Fruit fly (Drosophila melanogaster): Measurements from ENCODE around the gene Boh1.

Gene Boh1

dm6 chr3R:27928984-27929924, 10.0 kb upstream of the Boh1 start:
- TF ChIP-seq CG4496 (GFP tag; IDR thresholded peaks at IDR 0.05) (0 out of 3 replicates have a peak, but pooled peaks have one; percentile 18), Ets98B (GFP tag; IDR thresholded peaks at IDR 0.05) (no peak), gl (tag; optimal IDR thresholded peaks at IDR 0.05) (peak; percentile 17), EcR (GFP tag; optimal IDR thresholded peaks at IDR 0.05) (peak; percentile 58)

- TF ChIP-seq EcR (GFP tag; optimal IDR thresholded peaks at IDR 0.05) (peak; percentile 60), CG8159 (tag; optimal IDR thresholded peaks at IDR 0.05) (no peak)
These were observed 8.9 kb upstream of the Boh1 start, which contains the start of gene nenya for dm6 chr3R:27928140-27928539. TSS of gene nenya (minus strand) at chr3R:27928174.

dm6 chr3R:27926738-27927215, 7.5 kb upstream of the Boh1 start:
- TF ChIP-seq EcR (GFP tag; optimal IDR thresholded peaks at IDR 0.05) (peak; percentile 62), CG17806 (tag; optimal IDR thresholded peaks at IDR 0.05) (no peak), CG8159 (tag; optimal IDR thresholded peaks at IDR 0.05) (no peak), CG4496 (GFP tag; IDR thresholded peaks at IDR 0.05) (no peak)

dm6 chr3R:27925971-27926533, 6.8 kb upstream of the Boh1 start:
- TF ChIP-seq CG14655 (GFP tag; optimal IDR thresholded peaks at IDR 0.05) (peak; percentile 42), CG12605 (GFP tag; IDR thresholded peaks at IDR 0.05) (no peak), CG8301 (tag; optimal IDR thresholded peaks at IDR 0.05) (peak; percentile 5), rn (GFP tag; IDR thresholded peaks at IDR 0.05) (0 out of 2 replicates have a peak, but pooled peaks have one; percentile 24), fd96Ca (GFP tag; IDR thresholded peaks at IDR 0.05) (no peak), CG4496 (GFP tag; IDR thresholded peaks at IDR 0.05) (peak; percentile 6; the same call in 1 of the 3 replicates), gl (tag; optimal IDR thresholded peaks at IDR 0.05) (no peak), CG13204 (GFP tag; optimal IDR thresholded peaks at IDR 0.05) (no peak), CG8159 (tag; optimal IDR thresholded peaks at IDR 0.05) (peak; percentile 44), CG15710 (tag; optimal IDR thresholded peaks at IDR 0.05) (peak; percentile 10), EcR (GFP tag; optimal IDR thresholded peaks at IDR 0.05) (peak; percentile 42), CG17806 (tag; optimal IDR thresholded peaks at IDR 0.05) (no peak), Pif1A (GFP tag; optimal IDR thresholded peaks at IDR 0.05) (no peak), CG34367 (tag; optimal IDR thresholded peaks at IDR 0.05) (no peak), D1 (tag; optimal IDR thresholded peaks at IDR 0.05) (no peak), Pif1B (GFP tag; optimal IDR thresholded peaks at IDR 0.05) (no peak), CG10348 (GFP tag; IDR thresholded peaks at IDR 0.05) (no peak), Ets98B (GFP tag; IDR thresholded peaks at IDR 0.05) (no peak; the same call in 1 of the 2 replicates), CG9948 (tag; optimal IDR thresholded peaks at IDR 0.05) (no peak), Snoo (tag; optimal IDR thresholded peaks at IDR 0.05) (no peak), CG32121 (GFP tag; IDR thresholded peaks at IDR 0.05) (no peak; the same call in 1 of the 2 replicates)

- TF ChIP-seq Ets98B (GFP tag; IDR thresholded peaks at IDR 0.05) (peak; percentile 25; the same call in 1 of the 2 replicates), gl (tag; optimal IDR thresholded peaks at IDR 0.05) (peak; percentile 79), EcR (GFP tag; optimal IDR thresholded peaks at IDR 0.05) (no peak), CG4496 (GFP tag; IDR thresholded peaks at IDR 0.05) (no peak), Pif1A (GFP tag; optimal IDR thresholded peaks at IDR 0.05) (peak; percentile 27), CG9948 (tag; optimal IDR thresholded peaks at IDR 0.05) (no peak), CG10348 (GFP tag; IDR thresholded peaks at IDR 0.05) (no peak), D1 (tag; optimal IDR thresholded peaks at IDR 0.05) (no peak), Pif1B (GFP tag; optimal IDR thresholded peaks at IDR 0.05) (peak; percentile 23), CG32121 (GFP tag; IDR thresholded peaks at IDR 0.05) (peak; percentile 45; the same call in 1 of the 2 replicates), CG12605 (GFP tag; IDR thresholded peaks at IDR 0.05) (peak; percentile 28), fd96Ca (GFP tag; IDR thresholded peaks at IDR 0.05) (no peak), CG8159 (tag; optimal IDR thresholded peaks at IDR 0.05) (no peak), CG13204 (GFP tag; optimal IDR thresholded peaks at IDR 0.05) (peak; percentile 95), CG14655 (GFP tag; optimal IDR thresholded peaks at IDR 0.05) (no peak), Snoo (tag; optimal IDR thresholded peaks at IDR 0.05) (no peak), rn (GFP tag; IDR thresholded peaks at IDR 0.05) (no peak), CG8301 (tag; optimal IDR thresholded peaks at IDR 0.05) (no peak), CG17806 (tag; optimal IDR thresholded peaks at IDR 0.05) (no peak), CG15710 (tag; optimal IDR thresholded peaks at IDR 0.05) (no peak), CG34367 (tag; optimal IDR thresholded peaks at IDR 0.05) (no peak)
These were observed 6.0 kb upstream of the Boh1 start, which contains the start of gene mino for dm6 chr3R:27925000-27925970. TSS of gene mino (plus strand) at chr3R:27925191.
